Fruit fly (Drosophila melanogaster): ENCODE data around the gene CG45099.
A peak's percentile ranks its signal among the peaks of the same experiment; 100 is the strongest.

CG45099 gene

DNA sequence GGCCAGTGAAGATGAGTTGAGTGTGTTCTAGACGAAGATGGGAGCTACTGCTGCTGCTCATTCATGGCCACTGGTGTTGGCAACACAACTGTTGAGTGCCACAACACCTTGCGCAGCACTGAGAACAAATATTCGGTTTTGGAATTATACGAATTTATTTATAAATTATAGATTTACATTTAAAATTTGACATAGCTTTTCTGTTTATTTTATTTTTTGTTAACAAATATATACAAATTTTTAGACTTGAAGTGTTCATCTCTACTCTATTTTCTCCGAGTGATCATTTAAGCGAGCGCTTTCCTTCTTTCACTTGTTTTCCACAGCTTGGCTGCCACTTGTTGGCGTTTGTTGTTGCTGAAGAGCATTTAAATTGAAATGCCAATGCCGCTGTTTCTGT lies 46.5 kb downstream of the CG45099 start (continued):
- TF ChIP-seq fd59A (GFP tag; optimal IDR thresholded peaks at IDR 0.05) (no peak), Eip93F (GFP tag; optimal IDR thresholded peaks at IDR 0.05) (no peak), CG1621 (tag; optimal IDR thresholded peaks at IDR 0.05) (no peak), CG6163 (GFP tag; IDR thresholded peaks at IDR 0.05) (peak; percentile 51; the same call in 2 of the 3 replicates), lz (GFP tag; optimal IDR thresholded peaks at IDR 0.05) (no peak), dsx (GFP tag; optimal IDR thresholded peaks at IDR 0.05; ENCODE audit: poor library complexity, severe bottlenecking) (no peak), OdsH (GFP tag; optimal IDR thresholded peaks at IDR 0.05) (peak; percentile 4), Blimp-1 (GFP tag; optimal IDR thresholded peaks at IDR 0.05) (no peak), acj6 (GFP tag; optimal IDR thresholded peaks at IDR 0.05) (no peak), pdm3 (GFP tag; optimal IDR thresholded peaks at IDR 0.05) (no peak), Sox14 (GFP tag; optimal IDR thresholded peaks at IDR 0.05) (no peak), svp (GFP tag) (peak; percentile 23), CG11294 (GFP tag; IDR thresholded peaks at IDR 0.05) (no peak), CG6808 (GFP tag; optimal IDR thresholded peaks at IDR 0.05) (no peak), Sox102F (GFP tag; optimal IDR thresholded peaks at IDR 0.05) (no peak), CG7368 (GFP tag; optimal IDR thresholded peaks at IDR 0.05) (no peak), eg (GFP tag; IDR thresholded peaks at IDR 0.05) (peak; percentile 61; the same call in 2 of the 3 replicates), fkh (GFP tag; optimal IDR thresholded peaks at IDR 0.05) (no peak), CG8119 (GFP tag; IDR thresholded peaks at IDR 0.05) (peak; percentile 57; the same call in 1 of the 3 replicates), ss (GFP tag; optimal IDR thresholded peaks at IDR 0.05) (no peak), Lpt (GFP tag; optimal IDR thresholded peaks at IDR 0.05) (no peak), topi (GFP tag; optimal IDR thresholded peaks at IDR 0.05) (no peak)
